Fruit fly (Drosophila melanogaster): ENCODE data around the gene Hmgcr.

dm6 chr3R:23724843-23725506, 8.1 kb upstream of the Hmgcr start:
- TF ChIP-seq Sox14 (GFP tag; optimal IDR thresholded peaks at IDR 0.05) (no peak), Blimp-1 (GFP tag; optimal IDR thresholded peaks at IDR 0.05) (no peak), CG8632 (GFP tag; optimal IDR thresholded peaks at IDR 0.05) (no peak), vri (GFP tag; optimal IDR thresholded peaks at IDR 0.05) (peak; percentile 72)
